Fruit fly (Drosophila melanogaster): Measurements from ENCODE around the gene CG6865.

CG6865 gene

dm6 chr3L:18819887-18820637 lies 43.4 kb upstream of the CG6865 start (continued):
- TF ChIP-seq ac (GFP tag; optimal IDR thresholded peaks at IDR 0.05) (no peak), HLH3B (GFP tag; IDR thresholded peaks at IDR 0.05) (no peak), CG4360 (GFP tag; IDR thresholded peaks at IDR 0.05) (peak; percentile 97), CG8281 (tag; optimal IDR thresholded peaks at IDR 0.05) (no peak), Stat92E (GFP tag; optimal IDR thresholded peaks at IDR 0.05) (no peak), dm (GFP tag; optimal IDR thresholded peaks at IDR 0.05) (no peak), Pdp1 (GFP tag; optimal IDR thresholded peaks at IDR 0.05) (peak in 1 of 2 experiments; percentile 47), sens (GFP tag) (peak; percentile 88), Bteb2 (GFP tag; optimal IDR thresholded peaks at IDR 0.05) (no peak), Med (GFP tag) (peak; percentile 80), CG34376 (GFP tag; optimal IDR thresholded peaks at IDR 0.05) (peak; percentile 18), stc (GFP tag; IDR thresholded peaks at IDR 0.05) (0 out of 2 replicates have a peak, but pooled peaks have one; percentile 22), crol (GFP tag; IDR thresholded peaks at IDR 0.05) (0 out of 2 replicates have a peak, but pooled peaks have one; percentile 28), CG12219 (GFP tag; optimal IDR thresholded peaks at IDR 0.05) (no peak), YL-1 (GFP tag; optimal IDR thresholded peaks at IDR 0.05) (peak; percentile 42), sd (tag; optimal IDR thresholded peaks at IDR 0.05) (peak; percentile 64), Optix (GFP tag; IDR thresholded peaks at IDR 0.05) (no peak), MESR4 (GFP tag; optimal IDR thresholded peaks at IDR 0.05) (peak; percentile 47), Atf3 (GFP tag; optimal IDR thresholded peaks at IDR 0.05) (no peak), CG12299 (tag; optimal IDR thresholded peaks at IDR 0.05) (peak; percentile 70), Drgx (GFP tag; IDR thresholded peaks at IDR 0.05) (peak; percentile 50), Nf-YB (GFP tag; optimal IDR thresholded peaks at IDR 0.05) (no peak), sqz (GFP tag; optimal IDR thresholded peaks at IDR 0.05) (peak; percentile 98), CG8388 (GFP tag; optimal IDR thresholded peaks at IDR 0.05) (no peak), ftz-f1 (GFP tag; optimal IDR thresholded peaks at IDR 0.05) (peak; percentile 99), Dp (GFP tag; optimal IDR thresholded peaks at IDR 0.05) (no peak), sisA (GFP tag; IDR thresholded peaks at IDR 0.05) (no peak), bsh (GFP tag; optimal IDR thresholded peaks at IDR 0.05) (peak in 1 of 2 experiments; percentile 82), exex (tag; optimal IDR thresholded peaks at IDR 0.05) (peak; percentile 8), cg (GFP tag; optimal IDR thresholded peaks at IDR 0.05) (peak; percentile 91), nom (GFP tag; optimal IDR thresholded peaks at IDR 0.05) (peak; percentile 90), CG13287 (GFP tag; IDR thresholded peaks at IDR 0.05; ENCODE audit: partially characterized antibody) (0 out of 2 replicates have a peak, but pooled peaks have one; percentile 13), B-H1 (GFP tag; IDR thresholded peaks at IDR 0.05) (no peak), aop (GFP tag; IDR thresholded peaks at IDR 0.05) (no peak), chm (GFP tag; IDR thresholded peaks at IDR 0.05) (peak; percentile 51; the same call in 1 of the 2 replicates), CG10543 (GFP tag; optimal IDR thresholded peaks at IDR 0.05) (peak; percentile 6), abd-A (tag; optimal IDR thresholded peaks at IDR 0.05) (peak; percentile 32), so (GFP tag; IDR thresholded peaks at IDR 0.05) (0 out of 3 replicates have a peak, but pooled peaks have one; percentile 16), CG16779 (GFP tag; IDR thresholded peaks at IDR 0.05) (no peak), danr (GFP tag; IDR thresholded peaks at IDR 0.05) (no peak), Hsf (GFP tag; optimal IDR thresholded peaks at IDR 0.05) (no peak), Trl (optimal IDR thresholded peaks at IDR 0.05) (peak; percentile 20 to 58), Trl (GFP tag; optimal IDR thresholded peaks at IDR 0.05) (no peak), chn (GFP tag; optimal IDR thresholded peaks at IDR 0.05) (no peak), pho (GFP tag; optimal IDR thresholded peaks at IDR 0.05) (no peak), Asciz (GFP tag; optimal IDR thresholded peaks at IDR 0.05) (no peak), CG10209 (GFP tag; optimal IDR thresholded peaks at IDR 0.05) (no peak), CG2129 (GFP tag; IDR thresholded peaks at IDR 0.05; ENCODE audit: partially characterized antibody) (no peak), CG3726 (GFP tag; IDR thresholded peaks at IDR 0.05) (no peak)
